Worm (Caenorhabditis elegans): Measurements from ENCODE around the gene pitr-4.

- TF ChIP-seq hnd-1 (tag; optimal IDR thresholded peaks at IDR 0.05) = no peak
- no peak for TF ChIP-seq ceh-36 (tag; optimal IDR thresholded peaks at IDR 0.05)
- no peak for TF ChIP-seq flt-1 (GFP tag; IDR thresholded peaks at IDR 0.05)
- no peak for TF ChIP-seq aly-1 (tag; optimal IDR thresholded peaks at IDR 0.05)
- no peak for TF ChIP-seq tbx-37 (GFP tag; conservative IDR thresholded peaks at IDR 0.05)
- no peak for TF ChIP-seq ama-1 (optimal IDR thresholded peaks at IDR 0.05)
- no peak for TF ChIP-seq hmg-4 (GFP tag; optimal IDR thresholded peaks at IDR 0.05)
- no peak for TF ChIP-seq ceh-13 (GFP tag; optimal IDR thresholded peaks at IDR 0.05)
- TF ChIP-seq sea-1 (GFP tag; conservative IDR thresholded peaks at IDR 0.05) = no peak
- TF ChIP-seq tbx-11 (GFP tag; IDR thresholded peaks at IDR 0.05) = no peak
Observed at ce11 chrV:9615725-9616124, 45.7 kb downstream of the pitr-4 start, which contains the start of gene pqn-63.
